Worm (Caenorhabditis elegans) whole organism, L4 larva: ENCODE data around the gene Y46G5A.7.

Experiments used
- F44E2.7 ChIP-seq: fragments of 200-800 bp; sonication (Bioruptor generic); IDR thresholded peaks from 2 replicates; pipeline ENCODE4 v2.1.2; 2022; ENCODE audit warnings: missing genetic modification characterization, missing compliant biosample characterization
- F49E8.2 ChIP-seq: sonication (generic microtip); optimal IDR thresholded peaks from 2 replicates; lab custom pipeline; 2016; ENCODE audit warnings: missing compliant biosample characterization, mild to moderate bottlenecking, missing genetic modification characterization, borderline replicate concordance
- R02D3.7 ChIP-seq: fragments of 150-350 bp; sonication (generic microtip); optimal IDR thresholded peaks from 3 replicates; lab custom pipeline; 2014; ENCODE audit warnings: missing biosample characterization, missing genetic modification characterization
- Y48G9A.11 ChIP-seq: fragments of 200-800 bp; sonication (Bioruptor generic); IDR thresholded peaks from 2 replicates; pipeline ENCODE4 v1.3.6; 2022; ENCODE audit warnings: missing genetic modification reagents, missing genetic modification characterization, missing compliant biosample characterization
- ZK546.5 ChIP-seq, 2 experiments: sonication (generic microtip); optimal IDR thresholded peaks; 2 replicates each; lab custom pipeline; 2017; ENCODE audit warnings: missing biosample characterization in 2 of 2, missing genetic modification characterization in 2 of 2
- ceh-44 ChIP-seq: fragments of 200-800 bp; sonication (Bioruptor generic); IDR thresholded peaks from 2 replicates; pipeline ENCODE4 v1.3.6; 2022; ENCODE audit warnings: missing genetic modification reagents, missing genetic modification characterization, missing compliant biosample characterization
- ceh-82 ChIP-seq: sonication (generic microtip); optimal IDR thresholded peaks from 2 replicates; lab custom pipeline; 2017; ENCODE audit warnings: missing biosample characterization, missing genetic modification characterization
- ces-1 ChIP-seq: fragments of 150-350 bp; sonication (generic microtip); optimal IDR thresholded peaks from 4 replicates; lab custom pipeline; 2014; ENCODE audit warnings: missing biosample characterization, missing genetic modification reagents, missing genetic modification characterization
- cey-2 ChIP-seq: sonication (generic microtip); optimal IDR thresholded peaks from 3 replicates; lab custom pipeline; 2017; ENCODE audit warnings: missing genetic modification characterization, mild to moderate bottlenecking, missing compliant biosample characterization, antibody characterized with exemption, borderline replicate concordance; ENCODE audit not compliant: insufficient read depth
- daf-12 ChIP-seq: fragments of 150-350 bp; optimal IDR thresholded peaks from 2 replicates; lab custom pipeline; 2014; ENCODE audit warnings: missing biosample characterization, missing genetic modification reagents, missing genetic modification characterization
- dmd-9 ChIP-seq: fragments of 200-800 bp; sonication (Bioruptor generic); IDR thresholded peaks from 2 replicates; pipeline ENCODE4 v1.3.6; 2022; ENCODE audit warnings: missing genetic modification reagents, missing genetic modification characterization, missing compliant biosample characterization
- dpl-1 ChIP-seq: fragments of 150-350 bp; optimal IDR thresholded peaks from 2 replicates; lab custom pipeline; 2014; ENCODE audit warnings: missing biosample characterization, missing genetic modification reagents, missing genetic modification characterization
- duxl-1 ChIP-seq: sonication (generic microtip); optimal IDR thresholded peaks from 2 replicates; lab custom pipeline; 2016; ENCODE audit warnings: mild to moderate bottlenecking, missing genetic modification characterization, moderate library complexity, missing compliant biosample characterization; ENCODE audit not compliant: poor library complexity
- egl-43 ChIP-seq: fragments of 200-800 bp; sonication (Bioruptor generic); IDR thresholded peaks from 2 replicates; pipeline ENCODE4 v1.3.6; 2022; ENCODE audit warnings: missing genetic modification reagents, missing genetic modification characterization, missing compliant biosample characterization
- gei-8 ChIP-seq: fragments of 200-800 bp; sonication (Bioruptor generic); optimal IDR thresholded peaks from 2 replicates; lab custom pipeline; 2018; ENCODE audit warnings: mild to moderate bottlenecking, missing genetic modification characterization, missing compliant biosample characterization
- jun-1 ChIP-seq: fragments of 150-350 bp; optimal IDR thresholded peaks from 2 replicates; lab custom pipeline; 2014; ENCODE audit warnings: missing biosample characterization, missing genetic modification reagents, missing genetic modification characterization
- lim-7 ChIP-seq: fragments of 200-800 bp; sonication (Bioruptor generic); IDR thresholded peaks from 2 replicates; pipeline ENCODE4 v1.3.6; 2022; ENCODE audit warnings: missing genetic modification characterization, missing compliant biosample characterization
- lin-1 ChIP-seq: fragments of 200-800 bp; sonication (Bioruptor generic); IDR thresholded peaks from 2 replicates; pipeline ENCODE4 v1.3.6; 2022; ENCODE audit warnings: missing genetic modification reagents, missing genetic modification characterization, missing compliant biosample characterization
- lin-29 ChIP-seq: fragments of 200-800 bp; sonication (Bioruptor generic); IDR thresholded peaks from 2 replicates; pipeline ENCODE4 v1.3.6; 2022; ENCODE audit warnings: missing genetic modification reagents, missing genetic modification characterization, missing compliant biosample characterization
- lin-38 ChIP-seq: fragments of 200-800 bp; sonication (Bioruptor generic); IDR thresholded peaks from 2 replicates; pipeline ENCODE4 v1.3.6; 2022; ENCODE audit warnings: missing genetic modification reagents, missing genetic modification characterization, missing compliant biosample characterization
- lin-39 ChIP-seq: fragments of 150-350 bp; optimal IDR thresholded peaks from 2 replicates; lab custom pipeline; 2014; ENCODE audit warnings: missing biosample characterization, missing genetic modification reagents, missing genetic modification characterization
- madf-5 ChIP-seq, 2 experiments: fragments of 200-800 bp; sonication (Bioruptor generic); IDR thresholded peaks; 2 replicates each; pipeline ENCODE4 v1.3.6; 2022; ENCODE audit warnings: missing compliant biosample characterization in 2 of 2, missing genetic modification characterization in 2 of 2
- madf-9 ChIP-seq: fragments of 200-800 bp; sonication (Bioruptor generic); conservative IDR thresholded peaks from 2 replicates; pipeline ENCODE4 v1.3.6; 2022; ENCODE audit warnings: missing genetic modification reagents, missing genetic modification characterization, missing compliant biosample characterization
- mxl-3 ChIP-seq: fragments of 200-800 bp; sonication (Bioruptor generic); optimal IDR thresholded peaks from 2 replicates; lab custom pipeline; 2018; ENCODE audit warnings: mild to moderate bottlenecking, missing genetic modification characterization, missing compliant biosample characterization
- nhr-111 ChIP-seq: fragments of 200-800 bp; sonication (Bioruptor generic); optimal IDR thresholded peaks from 2 replicates; lab custom pipeline; 2018; ENCODE audit warnings: mild to moderate bottlenecking, missing genetic modification characterization, missing compliant biosample characterization
- nhr-25 ChIP-seq: sonication (generic microtip); optimal IDR thresholded peaks from 2 replicates; lab custom pipeline; 2017; ENCODE audit warnings: missing genetic modification characterization, mild to moderate bottlenecking, missing compliant biosample characterization, antibody characterized with exemption, moderate library complexity, borderline replicate concordance; ENCODE audit not compliant: insufficient read depth
- nhr-41 ChIP-seq: fragments of 200-800 bp; sonication (Bioruptor generic); IDR thresholded peaks from 2 replicates; pipeline ENCODE4 v1.3.6; 2022; ENCODE audit warnings: missing genetic modification reagents, missing genetic modification characterization, missing compliant biosample characterization
- nhr-76 ChIP-seq: fragments of 150-350 bp; optimal IDR thresholded peaks from 2 replicates; lab custom pipeline; 2014; ENCODE audit warnings: missing biosample characterization, missing genetic modification characterization
- nhr-77 ChIP-seq: fragments of 150-350 bp; optimal IDR thresholded peaks from 2 replicates; lab custom pipeline; 2014; ENCODE audit warnings: missing biosample characterization, missing genetic modification characterization
- pha-4 ChIP-seq, 2 experiments: fragments of 150-350 bp in 1 of 2; fragments of 200-800 bp in 1 of 2; sonication (Bioruptor generic) in 1 of 2; IDR thresholded peaks in 1 of 2; optimal IDR thresholded peaks in 1 of 2; 2 replicates each; pipeline versions ENCODE4 v1.3.6 to Lab custom; 2014 to 2022; ENCODE audit warnings: missing genetic modification characterization in 2 of 2, missing genetic modification reagents in 2 of 2, missing biosample characterization in 1 of 2, missing compliant biosample characterization in 1 of 2
- php-3 ChIP-seq: fragments of 200-800 bp; sonication (Bioruptor generic); IDR thresholded peaks from 2 replicates; pipeline ENCODE4 v1.3.6; 2022; ENCODE audit warnings: missing genetic modification reagents, missing genetic modification characterization, missing compliant biosample characterization
- rbr-2 ChIP-seq: sonication (generic microtip); optimal IDR thresholded peaks from 2 replicates; lab custom pipeline; 2016; ENCODE audit warnings: missing genotype, missing genetic modification characterization, missing compliant biosample characterization
- sdz-12 ChIP-seq: fragments of 200-800 bp; sonication (Bioruptor generic); optimal IDR thresholded peaks from 2 replicates; lab custom pipeline; 2018; ENCODE audit warnings: mild to moderate bottlenecking, missing genetic modification characterization, missing compliant biosample characterization
- snpc-4 ChIP-seq: fragments of 150-350 bp; optimal IDR thresholded peaks from 2 replicates; lab custom pipeline; 2014; ENCODE audit warnings: missing biosample characterization, missing genetic modification characterization
- tag-97 ChIP-seq: fragments of 200-800 bp; sonication (Bioruptor generic); IDR thresholded peaks from 2 replicates; pipeline ENCODE4 v1.3.6; 2022; ENCODE audit warnings: missing genetic modification characterization, missing compliant biosample characterization
- tra-1 ChIP-seq: fragments of 200-800 bp; sonication (Bioruptor generic); IDR thresholded peaks from 2 replicates; pipeline ENCODE4 v1.3.6; 2022; ENCODE audit warnings: missing genetic modification reagents, missing genetic modification characterization, missing compliant biosample characterization
- unc-130 ChIP-seq: sonication (generic microtip); optimal IDR thresholded peaks from 2 replicates; lab custom pipeline; 2016; ENCODE audit warnings: missing genetic modification reagents, missing genetic modification characterization, missing compliant biosample characterization
- zag-1 ChIP-seq: fragments of 150-350 bp; optimal IDR thresholded peaks from 2 replicates; lab custom pipeline; 2014; ENCODE audit warnings: missing biosample characterization, missing genetic modification characterization
- zfp-3 ChIP-seq: fragments of 200-800 bp; sonication (Bioruptor generic); conservative IDR thresholded peaks from 2 replicates; pipeline ENCODE4 v1.3.6; 2022; ENCODE audit warnings: missing genetic modification reagents, missing genetic modification characterization, missing compliant biosample characterization
- zip-11 ChIP-seq: fragments of 200-800 bp; sonication (Bioruptor generic); IDR thresholded peaks from 2 replicates; pipeline ENCODE4 v1.3.6; 2022; ENCODE audit warnings: missing genetic modification characterization, missing compliant biosample characterization
- ztf-11 ChIP-seq: fragments of 150-350 bp; optimal IDR thresholded peaks from 2 replicates; lab custom pipeline; 2014; ENCODE audit warnings: missing biosample characterization, missing genetic modification characterization

The Y46G5A.7 gene

DNA sequence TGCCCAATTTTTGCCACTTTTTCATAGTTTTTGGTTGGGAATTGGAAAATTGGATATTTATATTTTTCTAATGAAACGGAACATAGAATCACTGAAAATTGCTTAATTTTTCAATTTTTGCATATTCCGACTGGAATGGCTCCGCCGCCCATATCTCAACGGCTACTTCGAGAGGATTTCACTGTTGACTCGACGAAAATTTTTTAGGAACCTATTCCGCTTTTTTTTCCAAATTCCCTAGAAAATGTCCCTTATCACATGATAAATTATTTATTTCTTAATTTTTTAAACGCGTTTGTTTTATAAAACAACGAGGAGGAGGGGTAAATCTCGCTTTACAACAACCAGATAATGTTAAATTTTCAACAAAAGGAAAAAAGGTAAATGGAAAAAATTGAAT lies 29.4 kb downstream of the Y46G5A.7 start:
- peak; percentile 25 for TF ChIP-seq F49E8.2 (tag; lab: Kevin White, UChicago)
- TF ChIP-seq F44E2.7 (GFP tag; lab: Robert Waterston, UW): 0 out of 2 replicates have a peak, but pooled peaks have one; percentile 67
- peak; percentile 29 for TF ChIP-seq unc-130 (GFP tag; lab: Kevin White, UChicago)
- no peak for TF ChIP-seq nhr-76 (tag; lab: Kevin White, UChicago)
- TF ChIP-seq gei-8: no peak
- no peak for TF ChIP-seq daf-12 (tag; lab: Kevin White, UChicago)
- TF ChIP-seq Y48G9A.11 (GFP tag; lab: Robert Waterston, UW): peak; percentile 61
- TF ChIP-seq lim-7 (GFP tag; lab: Robert Waterston, UW): no peak
- no peak for TF ChIP-seq php-3 (GFP tag; lab: Robert Waterston, UW)
- TF ChIP-seq nhr-41 (GFP tag; lab: Robert Waterston, UW): no peak
- TF ChIP-seq lin-38 (GFP tag; lab: Robert Waterston, UW): peak; percentile 62
- TF ChIP-seq R02D3.7: no peak
- TF ChIP-seq madf-5 (GFP tag; IDR thresholded peaks at IDR 0.05; lab: Robert Waterston, UW): no peak
- TF ChIP-seq cey-2 (tag; lab: Kevin White, UChicago): no peak
- 0 out of 2 replicates have a peak, but pooled peaks have one; percentile 9 for TF ChIP-seq pha-4 (GFP tag; IDR thresholded peaks at IDR 0.05; lab: Robert Waterston, UW)
- TF ChIP-seq pha-4 (tag; optimal IDR thresholded peaks at IDR 0.05; lab: Kevin White, UChicago): no peak

- TF ChIP-seq dpl-1 (GFP tag; lab: Kevin White, UChicago): no peak
- TF ChIP-seq lin-38 (GFP tag; lab: Robert Waterston, UW): no peak
- no peak for TF ChIP-seq php-3 (GFP tag; lab: Robert Waterston, UW)
- TF ChIP-seq ces-1: no peak
- no peak for TF ChIP-seq ceh-82 (tag; lab: Kevin White, UChicago)
- no peak for TF ChIP-seq egl-43 (GFP tag; lab: Robert Waterston, UW)
- TF ChIP-seq ceh-44: no peak
- no peak for TF ChIP-seq lin-39 (tag; lab: Kevin White, UChicago)
- no peak for TF ChIP-seq tag-97 (GFP tag; lab: Robert Waterston, UW)
- no peak for TF ChIP-seq unc-130 (GFP tag; lab: Kevin White, UChicago)
- no peak for TF ChIP-seq madf-5 (GFP tag; IDR thresholded peaks at IDR 0.05; lab: Robert Waterston, UW)
- no peak for TF ChIP-seq ZK546.5 (tag; optimal IDR thresholded peaks at IDR 0.05; lab: Kevin White, UChicago)
- TF ChIP-seq lin-1: no peak
- no peak for TF ChIP-seq rbr-2 (tag; lab: Kevin White, UChicago)
- no peak for TF ChIP-seq zfp-3 (GFP tag; lab: Robert Waterston, UW)
These were observed 33.3 kb downstream of the Y46G5A.7 start for ce11 chrII:12722685-12723287.

DNA sequence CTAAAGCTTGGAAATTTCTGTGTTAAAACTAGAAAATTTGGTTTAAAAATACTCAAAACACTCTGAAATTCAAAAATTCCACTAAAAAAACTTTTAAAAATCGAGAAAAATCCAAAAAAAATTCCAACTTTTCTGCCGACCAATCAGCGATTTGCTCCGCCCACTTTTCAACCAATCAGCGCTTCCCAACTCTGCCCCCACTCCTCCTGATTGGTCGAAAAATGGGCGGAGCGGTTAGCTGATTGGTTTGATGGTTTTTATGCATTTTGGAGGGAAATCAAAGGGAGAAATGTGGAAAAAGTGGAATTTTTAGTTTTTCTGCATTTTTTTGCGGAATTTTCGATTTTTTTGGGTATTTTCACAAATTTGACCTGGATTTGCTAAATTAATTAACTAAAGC lies 34.1 kb downstream of the Y46G5A.7 start:
- TF ChIP-seq zag-1 (tag; lab: Kevin White, UChicago) (no peak), daf-12 (tag; lab: Kevin White, UChicago) (no peak), nhr-111 (no peak), ztf-11 (tag; lab: Kevin White, UChicago) (no peak), lim-7 (GFP tag; lab: Robert Waterston, UW) (no peak), nhr-77 (no peak), rbr-2 (tag; lab: Kevin White, UChicago) (no peak), dmd-9 (GFP tag; lab: Robert Waterston, UW) (no peak), nhr-76 (tag; lab: Kevin White, UChicago) (no peak), jun-1 (tag; lab: Kevin White, UChicago) (no peak), lin-29 (no peak), unc-130 (GFP tag; lab: Kevin White, UChicago) (no peak), madf-9 (GFP tag; lab: Robert Waterston, UW) (no peak), tra-1 (GFP tag; lab: Robert Waterston, UW) (no peak), duxl-1 (tag; lab: Kevin White, UChicago) (no peak), nhr-25 (tag; lab: Kevin White, UChicago) (no peak), mxl-3 (no peak), snpc-4 (tag; lab: Kevin White, UChicago) (no peak), sdz-12 (GFP tag; lab: Kevin White, UChicago) (no peak), zip-11 (GFP tag; lab: Robert Waterston, UW) (no peak)
